Fruit fly (Drosophila melanogaster) whole organism, embryonic: ENCODE results near the gene Sptz.

Source experiments
- CG10462 ChIP-seq: fragments of 200-800 bp; sonication (Bioruptor generic); optimal IDR thresholded peaks from 2 replicates; lab custom pipeline; 2016; ENCODE audit warnings: missing biosample characterization, missing genetic modification characterization
- CG10543 ChIP-seq: fragments of 200-800 bp; sonication (Bioruptor generic); optimal IDR thresholded peaks from 3 replicates; lab custom pipeline; 2017; ENCODE audit warnings: missing biosample characterization, mild to moderate bottlenecking, missing genetic modification characterization, moderate library complexity
- CG12236 ChIP-seq: fragments of 200-800 bp; sonication (Bioruptor generic); optimal IDR thresholded peaks from 2 replicates; lab custom pipeline; 2016; ENCODE audit warnings: missing biosample characterization, missing genetic modification characterization
- CG12659 ChIP-seq: fragments of 200-800 bp; sonication (Bioruptor generic); optimal IDR thresholded peaks from 3 replicates; lab custom pipeline; 2017; ENCODE audit warnings: mild to moderate bottlenecking, missing biosample characterization, missing genetic modification reagents, missing genetic modification characterization
- CG13287 ChIP-seq: fragments of 200-800 bp; sonication (Bioruptor generic); IDR thresholded peaks from 2 replicates; pipeline ENCODE4 v1.3.6; 2022; ENCODE audit warnings: missing biosample characterization, missing genetic modification characterization; ENCODE audit not compliant: partially characterized antibody
- CG14710 ChIP-seq: fragments of 200-800 bp; sonication (Bioruptor generic); optimal IDR thresholded peaks from 3 replicates; lab custom pipeline; 2019; ENCODE audit warnings: missing biosample characterization, mild to moderate bottlenecking, missing genetic modification characterization, moderate library complexity
- CG14860 ChIP-seq: fragments of 200-800 bp; sonication (Bioruptor generic); IDR thresholded peaks from 3 replicates; pipeline ENCODE4 v1.3.6; 2022; ENCODE audit warnings: missing biosample characterization, missing genetic modification characterization; ENCODE audit not compliant: partially characterized antibody
- CG15479 ChIP-seq: fragments of 200-800 bp; sonication (Bioruptor generic); optimal IDR thresholded peaks from 3 replicates; lab custom pipeline; 2019; ENCODE audit warnings: missing biosample characterization, mild to moderate bottlenecking, missing genetic modification characterization, moderate library complexity
- CG16813 ChIP-seq: fragments of 200-800 bp; sonication (Bioruptor generic); IDR thresholded peaks from 3 replicates; pipeline ENCODE4 v1.3.6; 2022; ENCODE audit warnings: missing biosample characterization, missing genetic modification characterization; ENCODE audit not compliant: partially characterized antibody
- CG18476 ChIP-seq: fragments of 200-800 bp; sonication (Bioruptor generic); optimal IDR thresholded peaks from 2 replicates; lab custom pipeline; 2016; ENCODE audit warnings: missing biosample characterization, mild to moderate bottlenecking, missing genetic modification characterization
- CG2712 ChIP-seq: fragments of 200-800 bp; optimal IDR thresholded peaks from 3 replicates; lab custom pipeline; 2019; ENCODE audit warnings: missing biosample characterization, mild to moderate bottlenecking, missing genetic modification characterization, moderate library complexity
- CG6791 ChIP-seq: fragments of 200-800 bp; sonication (Bioruptor generic); IDR thresholded peaks from 3 replicates; pipeline ENCODE4 v1.3.6; 2022; ENCODE audit warnings: missing biosample characterization, missing genetic modification characterization; ENCODE audit not compliant: partially characterized antibody
- CG7357 ChIP-seq: fragments of 200-800 bp; sonication (Bioruptor generic); IDR thresholded peaks from 3 replicates; pipeline ENCODE4 v1.3.6; 2022; ENCODE audit warnings: missing biosample characterization, missing genetic modification characterization
- CG7372 ChIP-seq: fragments of 200-800 bp; sonication (Bioruptor generic); IDR thresholded peaks from 2 replicates; pipeline ENCODE4 v1.3.6; 2022; ENCODE audit warnings: missing biosample characterization, missing genetic modification characterization
- Camta ChIP-seq: fragments of 200-800 bp; sonication (Bioruptor generic); optimal IDR thresholded peaks from 2 replicates; lab custom pipeline; 2016; ENCODE audit warnings: missing biosample characterization, missing genetic modification characterization
- Doc3 ChIP-seq: fragments of 200-800 bp; sonication (Bioruptor generic); IDR thresholded peaks from 3 replicates; pipeline ENCODE4 v1.3.6; 2022; ENCODE audit warnings: missing biosample characterization, missing genetic modification characterization; ENCODE audit not compliant: partially characterized antibody
- Dp ChIP-seq: fragments of 200-800 bp; sonication (Bioruptor generic); optimal IDR thresholded peaks from 2 replicates; lab custom pipeline; 2018; ENCODE audit warnings: missing biosample characterization, mild to moderate bottlenecking, missing genetic modification characterization, moderate library complexity
- Elba2 ChIP-seq: fragments of 200-800 bp; sonication (Bioruptor generic); optimal IDR thresholded peaks from 3 replicates; lab custom pipeline; 2016; ENCODE audit warnings: missing biosample characterization, missing genetic modification characterization
- Hmr ChIP-seq: fragments of 200-800 bp; sonication (Bioruptor generic); optimal IDR thresholded peaks from 3 replicates; lab custom pipeline; 2017; ENCODE audit warnings: mild to moderate bottlenecking, missing biosample characterization, missing genetic modification reagents, missing genetic modification characterization
- Opbp ChIP-seq: fragments of 200-800 bp; sonication (Bioruptor generic); IDR thresholded peaks from 3 replicates; pipeline ENCODE4 v1.3.6; 2022; ENCODE audit warnings: missing biosample characterization, missing genetic modification characterization; ENCODE audit not compliant: partially characterized antibody
- Scr ChIP-seq: fragments of 200-800 bp; sonication (Bioruptor generic); IDR thresholded peaks from 2 replicates; pipeline ENCODE4 v1.3.6; 2022; ENCODE audit warnings: missing biosample characterization, missing genetic modification characterization; ENCODE audit not compliant: partially characterized antibody
- Six4 ChIP-seq: fragments of 200-800 bp; sonication (Bioruptor generic); optimal IDR thresholded peaks from 2 replicates; lab custom pipeline; 2016; ENCODE audit warnings: missing biosample characterization, missing genetic modification characterization
- Sry-δ ChIP-seq: fragments of 200-800 bp; sonication (Bioruptor generic); optimal IDR thresholded peaks from 2 replicates; lab custom pipeline; 2016; ENCODE audit warnings: missing biosample characterization, missing genetic modification characterization
- TFAM ChIP-seq: fragments of 200-800 bp; sonication (Bioruptor generic); optimal IDR thresholded peaks from 2 replicates; lab custom pipeline; 2017; ENCODE audit warnings: missing biosample characterization, missing genetic modification characterization, inconsistent platforms
- Tbp ChIP-seq: fragments of >200 bp; optimal IDR thresholded peaks from 2 replicates; lab custom pipeline; 2018; ENCODE audit warnings: missing biosample characterization, missing genetic modification characterization
- Usf ChIP-seq: fragments of 200-800 bp; sonication (Bioruptor generic); optimal IDR thresholded peaks from 2 replicates; lab custom pipeline; 2017; ENCODE audit warnings: missing genotype, missing biosample characterization, missing genetic modification characterization
- Xbp1 ChIP-seq: fragments of 200-800 bp; sonication (Bioruptor generic); optimal IDR thresholded peaks from 3 replicates; lab custom pipeline; 2016; ENCODE audit warnings: missing biosample characterization, mild to moderate bottlenecking, missing genetic modification characterization
- bbx ChIP-seq: fragments of 200-800 bp; sonication (Bioruptor generic); IDR thresholded peaks from 2 replicates; pipeline ENCODE4 v1.3.6; 2022; ENCODE audit warnings: missing biosample characterization, missing genetic modification characterization; ENCODE audit not compliant: partially characterized antibody
- fu2 ChIP-seq: fragments of 200-800 bp; sonication (Bioruptor generic); optimal IDR thresholded peaks from 2 replicates; lab custom pipeline; 2016; ENCODE audit warnings: missing biosample characterization, missing genetic modification characterization
- gem ChIP-seq: fragments of 200-800 bp; sonication (Bioruptor generic); optimal IDR thresholded peaks from 2 replicates; lab custom pipeline; 2019; ENCODE audit warnings: missing biosample characterization, mild to moderate bottlenecking, missing genetic modification characterization, moderate library complexity
- hbn ChIP-seq: fragments of 200-800 bp; sonication (Bioruptor generic); IDR thresholded peaks from 2 replicates; pipeline ENCODE4 v1.3.6; 2022; ENCODE audit warnings: missing biosample characterization, missing genetic modification characterization; ENCODE audit not compliant: partially characterized antibody
- hkb ChIP-seq, 2 experiments: fragments of 200-800 bp in 1 of 2; fragments of >200 bp in 1 of 2; sonication (Bioruptor generic) in 1 of 2; IDR thresholded peaks in 1 of 2; optimal IDR thresholded peaks in 1 of 2; 2 replicates each; pipeline versions ENCODE4 v1.3.6 to Lab custom; 2017 to 2022; ENCODE audit warnings: missing biosample characterization in 1 of 2, missing genetic modification characterization in 1 of 2
- insv ChIP-seq, 2 experiments: fragments of 200-800 bp; sonication (Bioruptor generic); optimal IDR thresholded peaks; 3 replicates each; lab custom pipeline; 2016 to 2018; ENCODE audit warnings: missing biosample characterization in 2 of 2, missing genetic modification characterization in 2 of 2
- kah ChIP-seq: fragments of 200-800 bp; sonication (Bioruptor generic); optimal IDR thresholded peaks from 2 replicates; lab custom pipeline; 2018; ENCODE audit warnings: missing biosample characterization, mild to moderate bottlenecking, missing genetic modification characterization
- nerfin-1 ChIP-seq: fragments of 200-800 bp; sonication (Bioruptor generic); optimal IDR thresholded peaks from 3 replicates; lab custom pipeline; 2019; ENCODE audit warnings: missing biosample characterization, mild to moderate bottlenecking, missing genetic modification characterization, moderate library complexity
- nerfin-2 ChIP-seq: fragments of 200-800 bp; sonication (Bioruptor generic); IDR thresholded peaks from 2 replicates; pipeline ENCODE4 v1.3.6; 2022; ENCODE audit warnings: missing biosample characterization, missing genetic modification characterization; ENCODE audit not compliant: partially characterized antibody
- onecut ChIP-seq: fragments of 200-800 bp; sonication (Bioruptor generic); IDR thresholded peaks from 2 replicates; pipeline ENCODE4 v1.3.6; 2022; ENCODE audit warnings: missing biosample characterization, missing genetic modification characterization
- pzg ChIP-seq: fragments of 200-800 bp; sonication (Bioruptor generic); optimal IDR thresholded peaks from 3 replicates; lab custom pipeline; 2018; ENCODE audit warnings: missing biosample characterization, mild to moderate bottlenecking, missing genetic modification characterization, moderate library complexity
- run ChIP-seq: fragments of 200-800 bp; sonication (Bioruptor generic); optimal IDR thresholded peaks from 3 replicates; lab custom pipeline; 2018; ENCODE audit warnings: missing biosample characterization, mild to moderate bottlenecking, missing genetic modification characterization
- salm ChIP-seq: fragments of 200-800 bp; sonication (Bioruptor generic); optimal IDR thresholded peaks from 2 replicates; lab custom pipeline; 2018; ENCODE audit warnings: missing biosample characterization, mild to moderate bottlenecking, missing genetic modification characterization
- sna ChIP-seq: fragments of 200-800 bp; sonication (Bioruptor generic); IDR thresholded peaks from 2 replicates; pipeline ENCODE4 v1.3.6; 2022; ENCODE audit warnings: missing biosample characterization, missing genetic modification characterization; ENCODE audit not compliant: partially characterized antibody
- sug ChIP-seq: fragments of 200-800 bp; optimal IDR thresholded peaks from 2 replicates; lab custom pipeline; 2019; ENCODE audit warnings: missing biosample characterization, mild to moderate bottlenecking, missing genetic modification characterization, moderate library complexity
- tgo ChIP-seq: fragments of 200-800 bp; sonication (Bioruptor generic); IDR thresholded peaks from 3 replicates; pipeline ENCODE4 v1.3.6; 2022; ENCODE audit warnings: missing biosample characterization, missing genetic modification characterization
- vnd ChIP-seq: fragments of 200-800 bp; sonication (Bioruptor generic); IDR thresholded peaks from 3 replicates; pipeline ENCODE4 v1.3.6; 2022; ENCODE audit warnings: missing biosample characterization, missing genetic modification characterization; ENCODE audit not compliant: partially characterized antibody
- zen2 ChIP-seq: fragments of 200-800 bp; sonication (Bioruptor generic); IDR thresholded peaks from 3 replicates; pipeline ENCODE4 v1.3.6; 2022; ENCODE audit warnings: missing biosample characterization, missing genetic modification characterization; ENCODE audit not compliant: partially characterized antibody
- zfh1 ChIP-seq: fragments of 200-800 bp; sonication (Bioruptor generic); IDR thresholded peaks from 3 replicates; pipeline ENCODE4 v1.3.6; 2022; ENCODE audit warnings: missing biosample characterization, missing genetic modification characterization

Sptz gene

DNA sequence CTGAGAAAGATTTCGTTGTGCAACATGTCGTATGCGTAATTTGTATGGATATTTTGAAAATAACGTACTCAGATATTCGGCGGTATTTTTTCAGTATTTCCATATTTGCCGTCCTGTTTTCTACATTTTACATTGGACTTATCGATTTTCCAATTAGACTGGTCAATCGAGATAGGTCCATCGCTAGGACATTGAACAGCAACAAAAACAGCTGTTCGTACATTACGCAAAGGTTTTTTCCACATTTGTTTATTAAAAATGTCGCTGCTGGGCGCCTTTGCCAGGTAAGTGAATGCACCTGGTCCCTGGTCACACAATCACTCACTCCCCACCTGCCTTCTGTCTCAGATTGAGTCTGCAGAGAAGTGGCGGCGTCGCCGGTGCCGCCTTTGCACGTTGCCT lies 14.2 kb upstream of the Sptz start, which contains the start of gene mRpL40 (continued):
- no peak for TF ChIP-seq hkb (optimal IDR thresholded peaks at IDR 0.05; lab: Kevin White, UChicago)
- TF ChIP-seq hkb (GFP tag; IDR thresholded peaks at IDR 0.05; lab: Robert Waterston, UW), result no peak
- no peak for TF ChIP-seq sug
- no peak for TF ChIP-seq tgo (GFP tag; lab: Robert Waterston, UW)
- TF ChIP-seq fu2 (GFP tag; lab: Kevin White, UChicago), result no peak
- TF ChIP-seq gem (tag; lab: Kevin White, UChicago), result no peak
- TF ChIP-seq nerfin-2 (GFP tag; lab: Robert Waterston, UW), result 0 out of 2 replicates have a peak, but pooled peaks have one; percentile 17
- peak; percentile 26; the same call in 2 of the 3 replicates for TF ChIP-seq zen2 (GFP tag; lab: Robert Waterston, UW)
- TF ChIP-seq Elba2 (GFP tag; lab: Kevin White, UChicago), result no peak
- no peak for TF ChIP-seq Usf (GFP tag; lab: Kevin White, UChicago)
- no peak for TF ChIP-seq Hmr (GFP tag; lab: Kevin White, UChicago)
- TF ChIP-seq sna, result peak; percentile 42; the same call in 1 of the 2 replicates
- no peak for TF ChIP-seq Camta (GFP tag; lab: Kevin White, UChicago)
- peak; percentile 2 for TF ChIP-seq CG2712
- TF ChIP-seq insv (GFP tag; optimal IDR thresholded peaks at IDR 0.05; lab: Kevin White, UChicago), result peak; percentile 4 to 95
- TF ChIP-seq vnd (GFP tag; lab: Robert Waterston, UW), result 0 out of 3 replicates have a peak, but pooled peaks have one; percentile 14
- no peak for TF ChIP-seq CG10462 (GFP tag; lab: Kevin White, UChicago)
- no peak for TF ChIP-seq CG12236
- TF ChIP-seq kah, result no peak
- TF ChIP-seq Six4 (GFP tag; lab: Kevin White, UChicago), result no peak
- TF ChIP-seq CG14710, result peak; percentile 19
- peak; percentile 86 for TF ChIP-seq CG7372 (GFP tag; lab: Robert Waterston, UW)
- no peak for TF ChIP-seq CG14860
- no peak for TF ChIP-seq TFAM (GFP tag; lab: Kevin White, UChicago)
- peak; percentile 46 for TF ChIP-seq Scr (GFP tag; lab: Robert Waterston, UW)
- TF ChIP-seq zfh1 (GFP tag; lab: Robert Waterston, UW), result no peak
- no peak for TF ChIP-seq Xbp1 (GFP tag; lab: Kevin White, UChicago)
- TF ChIP-seq salm (tag; lab: Kevin White, UChicago), result no peak
- TF ChIP-seq CG7357 (GFP tag; lab: Robert Waterston, UW), result no peak
- peak; percentile 32; the same call in 1 of the 3 replicates for TF ChIP-seq Opbp (GFP tag; lab: Robert Waterston, UW)
- TF ChIP-seq CG13287 (GFP tag; lab: Robert Waterston, UW), result peak; percentile 73
- TF ChIP-seq nerfin-1, result no peak
- peak; percentile 81 for TF ChIP-seq CG15479 (GFP tag; lab: Kevin White, UChicago)
- no peak for TF ChIP-seq run
- peak; percentile 84 for TF ChIP-seq Sry-δ
- TF ChIP-seq Doc3, result peak; percentile 57; the same call in 1 of the 3 replicates
- peak; percentile 66 for TF ChIP-seq pzg (GFP tag; lab: Kevin White, UChicago)
- TF ChIP-seq CG10543 (GFP tag; lab: Kevin White, UChicago), result no peak
- TF ChIP-seq onecut (GFP tag; lab: Robert Waterston, UW), result peak; percentile 39
- no peak for TF ChIP-seq Tbp
- TF ChIP-seq hbn (GFP tag; lab: Robert Waterston, UW), result peak; percentile 47
- peak; percentile 67 for TF ChIP-seq Dp (GFP tag; lab: Kevin White, UChicago)
- TF ChIP-seq CG12659 (GFP tag; lab: Kevin White, UChicago), result peak; percentile 21
- TF ChIP-seq bbx (GFP tag; lab: Robert Waterston, UW), result peak; percentile 42; the same call in 1 of the 2 replicates
- TF ChIP-seq CG18476 (GFP tag; lab: Kevin White, UChicago), result no peak
- TF ChIP-seq CG6791 (GFP tag; lab: Robert Waterston, UW), result peak; percentile 52
- peak; percentile 45; the same call in 2 of the 3 replicates for TF ChIP-seq CG16813 (GFP tag; lab: Robert Waterston, UW)
